Worm (Caenorhabditis elegans) whole organism, L4 larva: ENCODE measurements around the gene rbm-28.

Experiments used
- ama-1 ChIP-seq: fragments of 150-350 bp; optimal IDR thresholded peaks from 2 replicates; lab custom pipeline; 2014; ENCODE audit warnings: inconsistent platforms, mixed read lengths
- ceh-44 ChIP-seq: fragments of 200-800 bp; sonication (Bioruptor generic); IDR thresholded peaks from 2 replicates; pipeline ENCODE4 v1.3.6; 2022; ENCODE audit warnings: missing genetic modification reagents, missing genetic modification characterization, missing compliant biosample characterization
- dve-1 ChIP-seq: sonication (generic microtip); optimal IDR thresholded peaks from 2 replicates; lab custom pipeline; 2017; ENCODE audit warnings: antibody characterized with exemption, mild to moderate bottlenecking, missing genetic modification characterization, missing compliant biosample characterization; ENCODE audit not compliant: insufficient read depth
- mdl-1 ChIP-seq, 2 experiments: fragments of 150-350 bp in 1 of 2; sonication (generic microtip) in 1 of 2; optimal IDR thresholded peaks; 2 replicates each; lab custom pipeline; 2014 to 2017; ENCODE audit warnings: missing biosample characterization in 2 of 2, missing genetic modification characterization in 2 of 2
- nhr-28 ChIP-seq: fragments of 150-350 bp; optimal IDR thresholded peaks from 2 replicates; lab custom pipeline; 2014; ENCODE audit warnings: missing biosample characterization, missing genetic modification characterization
- pha-4 ChIP-seq, 2 experiments: fragments of 150-350 bp in 1 of 2; fragments of 200-800 bp in 1 of 2; sonication (Bioruptor generic) in 1 of 2; IDR thresholded peaks in 1 of 2; optimal IDR thresholded peaks in 1 of 2; 2 replicates each; pipeline versions ENCODE4 v1.3.6 to Lab custom; 2014 to 2022; ENCODE audit warnings: missing genetic modification characterization in 2 of 2, missing genetic modification reagents in 2 of 2, missing biosample characterization in 1 of 2, missing compliant biosample characterization in 1 of 2
- ztf-11 ChIP-seq: fragments of 150-350 bp; optimal IDR thresholded peaks from 2 replicates; lab custom pipeline; 2014; ENCODE audit warnings: missing biosample characterization, missing genetic modification characterization

- TF ChIP-seq mdl-1 (tag; optimal IDR thresholded peaks at IDR 0.05; lab: Kevin White, UChicago), result no peak
- no peak for TF ChIP-seq ztf-11 (tag; lab: Kevin White, UChicago)
- TF ChIP-seq nhr-28 (tag; lab: Kevin White, UChicago), result no peak
- no peak for TF ChIP-seq ama-1 (lab: Kevin White, UChicago)
- TF ChIP-seq ceh-44 (GFP tag; lab: Robert Waterston, UW), result no peak
- no peak for TF ChIP-seq dve-1 (tag; lab: Kevin White, UChicago)
- TF ChIP-seq pha-4 (GFP tag; IDR thresholded peaks at IDR 0.05; lab: Robert Waterston, UW), result 0 out of 2 replicates have a peak, but pooled peaks have one; percentile 5
- no peak for TF ChIP-seq pha-4 (tag; optimal IDR thresholded peaks at IDR 0.05; lab: Kevin White, UChicago)
Observed at ce11 chrII:14816086-14816485, 41.0 kb upstream of the rbm-28 start.
